Fruit fly (Drosophila melanogaster): Measurements from ENCODE around the gene ND-ASHI.

ND-ASHI gene

DNA sequence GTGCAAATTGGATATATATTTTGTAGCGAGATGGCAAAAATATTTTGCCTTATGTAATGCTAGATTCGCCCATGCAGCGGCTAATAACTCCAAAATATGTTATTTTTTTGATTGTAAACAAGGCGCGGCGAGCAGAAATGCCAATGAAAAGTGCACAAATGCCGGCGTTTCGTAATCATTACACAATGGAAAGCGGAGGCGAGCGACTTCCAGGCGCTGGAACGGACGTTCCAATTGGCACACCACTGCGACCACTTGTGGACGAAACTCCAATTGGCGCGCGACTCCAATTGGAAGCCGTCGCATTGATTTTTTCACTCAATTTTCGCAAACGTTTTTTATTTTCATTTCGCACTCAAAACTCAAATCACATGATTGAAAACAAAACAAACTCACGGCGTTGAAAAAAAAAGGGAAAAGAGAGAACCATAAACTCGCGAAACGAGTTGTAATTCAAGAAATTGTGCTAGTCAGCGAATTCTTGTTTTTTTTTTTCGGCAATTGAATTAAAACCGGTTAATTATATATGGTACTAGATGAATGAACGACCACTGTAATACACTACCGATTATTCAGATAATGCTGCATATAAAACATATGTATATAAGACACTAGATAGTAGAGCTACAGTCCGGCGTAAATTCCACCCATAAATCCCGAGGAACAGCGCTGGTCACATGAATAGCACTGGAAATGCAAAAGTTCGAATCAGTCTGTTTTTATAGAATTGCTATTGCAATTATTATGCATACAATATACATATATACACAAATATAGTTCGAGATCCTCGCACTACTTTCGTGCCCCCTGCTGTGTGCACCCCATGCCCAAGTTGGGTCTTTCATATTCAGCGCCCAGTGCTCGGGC lies at the start of gene ND-ASHI:
ND-ASHI (minus strand) TSS at position 484 of the 867 bp plus-strand sequence.
- peak; percentile 94 for TF ChIP-seq noc (tag; optimal IDR thresholded peaks at IDR 0.05)

DNA sequence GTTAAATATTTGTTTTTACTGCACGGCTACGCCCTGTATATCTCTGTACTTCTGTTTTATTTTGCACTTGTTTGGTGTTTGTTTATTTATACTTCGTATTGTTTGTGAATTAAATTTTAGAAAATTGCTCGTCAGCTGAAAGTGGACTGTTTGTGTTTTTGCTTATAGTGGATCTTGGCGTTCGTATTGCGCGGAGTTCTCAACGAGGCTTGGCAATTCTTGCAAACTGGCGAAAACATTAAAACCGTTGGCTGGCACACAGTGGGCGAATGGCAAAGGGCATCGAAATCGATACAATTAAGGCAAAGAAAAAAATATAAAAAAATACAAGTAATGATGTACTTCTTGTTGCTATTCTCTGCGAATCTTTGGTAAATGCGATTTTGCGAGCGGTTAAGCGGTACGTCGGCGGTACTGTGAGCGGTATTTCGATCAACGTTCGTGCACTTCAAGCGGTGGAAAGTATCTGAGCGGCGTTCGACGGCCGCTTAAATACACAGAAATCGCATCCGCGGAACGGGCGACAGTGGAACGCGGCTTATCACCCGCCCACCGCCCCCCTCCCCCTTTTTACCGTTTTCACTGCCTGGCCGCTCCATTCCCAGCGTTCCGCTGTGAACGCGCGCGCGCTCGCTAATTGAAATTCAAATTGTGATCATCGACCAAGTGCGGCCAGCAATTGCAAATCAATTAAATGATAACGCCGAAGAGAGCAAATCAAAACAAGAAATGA lies 48.0 kb upstream of the ND-ASHI start:
- TF ChIP-seq noc (tag; optimal IDR thresholded peaks at IDR 0.05), result no peak

DNA sequence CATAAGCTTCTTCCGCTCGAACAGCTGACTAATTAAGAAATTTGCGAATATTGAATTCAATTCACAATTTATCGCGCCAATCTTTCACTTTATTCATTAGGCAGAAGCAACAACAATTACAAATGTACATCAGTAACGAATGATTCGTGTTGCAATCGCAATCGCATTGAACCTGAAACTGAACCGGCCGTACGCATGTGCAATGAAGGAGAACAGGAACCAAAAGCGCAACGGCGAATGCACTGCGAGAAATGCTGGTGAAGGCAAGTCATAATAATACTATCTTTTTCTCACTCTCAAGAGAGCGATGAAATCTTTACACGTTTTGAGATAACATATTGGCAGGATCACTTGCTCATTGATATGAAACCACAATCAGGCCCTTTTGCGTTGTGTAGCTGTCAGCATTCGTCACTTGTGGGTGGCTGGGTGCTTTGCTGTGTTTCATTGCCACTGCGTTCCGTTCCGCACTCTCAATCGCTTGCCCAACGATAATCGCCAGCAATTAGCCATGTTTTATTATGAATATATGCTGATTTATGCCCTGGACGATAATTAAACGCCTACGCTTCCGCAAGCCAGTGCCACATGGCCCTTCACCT lies 46.1 kb upstream of the ND-ASHI start:
- TF ChIP-seq noc (tag; optimal IDR thresholded peaks at IDR 0.05), result no peak

DNA sequence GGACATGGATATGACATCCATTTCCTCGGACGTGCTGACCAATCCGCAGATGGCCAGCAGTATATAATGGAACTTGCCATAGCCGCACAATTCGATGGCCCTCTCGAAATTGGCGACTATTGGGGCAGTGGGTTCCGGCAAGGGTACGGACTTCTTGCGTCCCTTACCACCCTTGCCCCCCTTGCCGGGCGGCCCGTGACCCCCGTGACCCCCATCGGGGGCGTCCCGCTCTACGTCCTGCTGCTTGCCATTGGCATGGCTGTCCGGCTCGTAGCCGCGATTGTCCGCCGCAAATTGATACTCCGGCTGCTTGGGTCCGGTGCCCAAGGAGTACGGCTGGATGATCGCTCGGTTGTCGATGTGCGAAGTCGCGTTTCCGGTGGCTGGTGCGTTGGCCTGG lies 44.7 kb upstream of the ND-ASHI start:
- TF ChIP-seq noc (tag; optimal IDR thresholded peaks at IDR 0.05), result no peak

DNA sequence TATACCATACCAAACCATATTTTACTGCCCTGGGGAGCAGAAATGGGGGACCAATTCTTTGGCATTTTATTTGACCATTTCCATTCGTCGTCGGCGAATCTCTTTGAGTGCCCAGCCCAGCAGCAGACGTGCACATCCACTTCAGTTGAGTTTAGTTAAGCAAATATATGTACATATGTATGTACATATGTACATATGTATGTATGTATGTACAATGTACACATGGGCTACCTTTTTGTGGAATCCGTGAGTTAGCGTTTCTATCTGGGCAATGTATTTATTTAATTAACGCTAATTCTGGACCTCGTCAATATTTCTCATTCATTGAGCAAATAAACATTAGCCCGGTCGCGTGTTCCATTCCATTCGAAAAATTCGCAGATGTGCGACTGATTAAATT lies 41.0 kb upstream of the ND-ASHI start:
- TF ChIP-seq noc (tag; optimal IDR thresholded peaks at IDR 0.05), result no peak

DNA sequence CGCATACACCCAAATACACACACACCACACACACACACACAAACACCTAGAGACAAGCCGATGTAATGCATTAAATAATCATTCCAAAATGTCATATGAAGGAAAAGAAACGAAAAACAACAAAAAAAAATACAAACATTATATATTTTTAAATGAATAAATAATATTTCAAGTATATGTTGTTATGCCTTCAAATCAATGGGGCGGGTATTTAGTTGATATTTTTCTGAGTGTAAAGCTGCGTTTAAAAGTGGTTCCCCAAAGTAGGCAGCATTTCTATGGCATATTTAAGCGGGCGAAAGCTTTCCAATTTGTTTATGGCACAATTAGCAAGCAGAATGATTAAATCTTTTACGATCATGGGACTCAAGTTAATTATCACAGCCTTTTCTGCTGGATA lies 40.3 kb upstream of the ND-ASHI start:
- TF ChIP-seq noc (tag; optimal IDR thresholded peaks at IDR 0.05), result peak; percentile 39

DNA sequence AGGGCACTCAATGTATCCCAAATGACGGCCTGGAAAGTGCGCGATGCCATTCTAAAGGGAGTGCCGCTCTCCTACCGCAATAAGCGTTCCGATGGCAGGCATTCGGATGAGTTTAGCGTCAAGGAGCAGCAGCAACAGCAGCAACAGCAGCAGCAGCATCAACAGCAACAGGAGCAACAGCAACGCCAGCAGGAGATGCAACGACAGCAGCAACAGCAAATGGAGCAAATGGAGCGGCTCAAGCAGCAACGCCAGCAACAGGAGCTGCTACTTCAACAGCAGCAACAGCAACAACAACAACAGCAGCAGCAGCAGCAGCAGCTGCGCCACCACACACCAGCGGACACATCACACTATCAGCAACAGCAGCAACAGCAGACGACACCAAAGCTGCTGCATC lies 37.3 kb upstream of the ND-ASHI start:
- no peak for TF ChIP-seq noc (tag; optimal IDR thresholded peaks at IDR 0.05)

DNA sequence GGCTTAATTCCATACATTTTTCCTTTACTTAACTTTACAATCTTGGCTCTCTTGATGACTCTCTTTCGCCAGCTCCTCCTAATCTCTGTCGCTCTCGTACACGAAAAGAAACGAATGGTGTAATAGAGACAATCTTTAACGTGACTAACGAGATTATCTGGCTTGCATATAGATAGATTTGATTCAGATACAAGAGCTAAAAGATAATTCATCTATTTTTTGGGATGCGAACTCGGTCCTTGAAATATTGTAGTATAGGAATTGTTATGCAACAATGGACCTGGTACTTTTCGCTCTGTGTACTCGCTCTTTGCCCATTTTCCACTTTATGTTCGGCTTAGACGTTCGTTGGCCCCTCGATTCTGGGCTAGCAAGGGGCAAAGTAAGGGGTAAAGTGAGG lies 32.4 kb upstream of the ND-ASHI start:
- TF ChIP-seq noc (tag; optimal IDR thresholded peaks at IDR 0.05), result peak; percentile 58

DNA sequence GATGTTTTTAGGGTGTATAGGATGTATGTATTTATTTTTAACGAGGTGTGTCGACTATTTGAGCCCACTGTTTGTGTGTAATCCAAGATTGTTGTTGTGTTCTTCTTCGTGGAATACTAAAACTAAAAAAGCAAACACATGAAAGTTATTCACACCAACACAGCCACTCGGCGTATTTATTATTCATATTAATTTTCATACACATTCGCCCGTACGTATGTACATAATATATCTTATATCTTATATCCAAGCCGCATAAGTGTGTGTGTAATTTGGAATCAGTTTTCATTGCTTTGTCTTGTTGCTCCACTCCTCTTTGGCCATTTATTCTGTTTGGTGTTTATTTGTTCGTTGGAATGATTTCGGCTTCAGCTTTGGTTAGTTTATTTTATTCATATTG lies 31.7 kb upstream of the ND-ASHI start:
- TF ChIP-seq noc (tag; optimal IDR thresholded peaks at IDR 0.05), result no peak

DNA sequence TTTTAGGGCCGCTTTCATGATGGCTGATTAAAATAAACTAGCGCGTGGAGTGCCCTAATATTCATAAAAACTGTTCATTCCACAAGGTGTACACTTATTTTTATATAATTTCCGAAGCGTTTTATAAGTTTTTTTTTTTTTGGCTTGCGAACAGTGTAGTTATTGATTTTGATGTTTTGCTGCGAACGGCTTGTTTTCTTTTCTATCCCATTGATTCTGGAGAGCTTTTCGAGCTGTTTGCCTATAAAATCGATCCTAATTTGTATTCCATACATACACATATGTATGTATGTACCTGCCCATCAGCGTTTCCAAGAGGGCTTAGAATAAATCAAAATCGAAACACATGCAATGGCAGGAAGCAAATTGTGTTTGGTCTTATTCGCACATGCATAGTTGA lies 31.3 kb upstream of the ND-ASHI start:
- no peak for TF ChIP-seq noc (tag; optimal IDR thresholded peaks at IDR 0.05)

DNA sequence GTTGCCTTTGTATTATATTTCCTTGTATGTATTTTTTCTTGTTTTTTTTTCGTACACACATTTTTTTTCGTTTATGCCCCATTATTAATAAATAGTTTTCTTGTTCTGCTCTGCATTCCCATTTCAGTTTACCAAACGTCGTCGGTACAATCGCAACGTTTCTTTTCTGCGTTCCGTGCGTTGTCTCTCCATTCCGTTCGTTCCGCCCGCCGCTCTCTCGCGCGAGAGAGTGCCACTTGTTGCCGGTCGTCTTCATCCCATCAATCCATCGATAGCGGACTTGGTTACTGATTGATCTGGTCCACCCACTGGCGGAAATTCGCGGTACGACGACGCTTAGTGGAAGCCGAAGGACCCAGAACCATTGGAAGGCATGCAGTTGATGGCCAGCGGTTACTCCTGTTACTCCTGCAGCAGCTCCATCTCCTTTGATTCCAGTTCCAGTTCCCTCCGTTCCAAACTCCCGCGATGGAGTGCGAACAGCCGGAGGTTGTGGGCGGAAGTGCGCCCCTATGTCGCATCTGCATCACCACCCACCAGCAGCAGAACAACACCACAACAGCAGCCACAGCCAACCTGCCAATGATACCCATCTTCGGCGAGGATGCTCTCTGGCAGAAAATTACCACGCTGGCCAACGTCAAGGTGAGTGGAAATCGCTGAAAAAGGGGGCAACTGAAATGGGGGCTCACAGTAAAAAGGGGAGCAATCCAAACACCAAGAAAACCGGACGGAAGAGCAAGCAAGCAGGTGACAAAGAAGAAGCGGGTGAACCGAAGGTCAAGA lies 30.5 kb upstream of the ND-ASHI start:
- no peak for TF ChIP-seq noc (tag; optimal IDR thresholded peaks at IDR 0.05)

DNA sequence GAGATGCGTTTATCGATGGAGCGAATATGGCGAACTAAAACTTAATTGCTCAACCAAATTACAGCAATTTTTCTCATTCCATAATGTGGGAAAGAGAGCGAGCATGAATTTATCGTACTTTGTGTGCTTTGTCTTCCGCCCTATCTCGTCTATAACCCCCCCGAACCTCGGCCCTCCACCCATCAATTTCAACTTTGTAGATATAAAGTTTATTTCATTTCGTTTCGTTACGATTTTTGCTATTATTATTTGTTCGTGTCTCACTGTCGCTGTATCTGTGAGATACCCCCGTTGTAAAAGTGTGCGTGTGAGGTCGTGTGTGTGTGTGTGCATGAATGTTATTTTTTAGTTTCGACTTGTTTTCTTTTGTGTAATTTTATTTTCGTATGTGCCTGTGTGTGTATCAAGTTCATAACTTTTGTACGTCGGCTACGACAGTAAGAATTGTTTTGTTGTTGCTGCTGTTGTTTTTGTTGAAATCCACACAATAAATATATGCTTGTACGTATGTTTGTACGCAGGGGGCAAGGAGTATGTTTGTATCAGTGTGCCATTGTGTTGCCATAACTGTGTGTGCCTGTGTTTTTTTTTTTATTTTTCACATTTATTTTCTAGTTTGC lies 29.8 kb upstream of the ND-ASHI start:
- TF ChIP-seq noc (tag; optimal IDR thresholded peaks at IDR 0.05), result no peak

DNA sequence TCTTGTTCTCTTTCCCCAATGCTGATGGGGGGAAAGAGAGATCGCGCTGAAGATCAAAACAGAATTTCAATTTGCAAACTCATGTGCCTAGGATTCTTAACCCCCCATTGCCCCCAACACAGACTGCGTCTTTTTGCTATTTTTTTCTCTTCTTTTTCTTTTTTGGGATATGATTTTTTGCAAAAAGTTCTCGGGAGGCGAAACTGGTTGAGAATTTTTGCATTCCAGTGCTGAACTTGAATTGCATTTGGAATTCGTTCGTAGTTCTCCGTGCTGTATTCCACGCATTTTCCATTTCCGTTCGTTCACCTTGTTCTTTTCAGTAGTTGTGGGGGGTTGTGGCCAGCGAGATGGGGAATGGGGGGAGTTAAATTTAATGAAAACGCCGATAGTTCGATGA lies 29.2 kb upstream of the ND-ASHI start:
- no peak for TF ChIP-seq noc (tag; optimal IDR thresholded peaks at IDR 0.05)

DNA sequence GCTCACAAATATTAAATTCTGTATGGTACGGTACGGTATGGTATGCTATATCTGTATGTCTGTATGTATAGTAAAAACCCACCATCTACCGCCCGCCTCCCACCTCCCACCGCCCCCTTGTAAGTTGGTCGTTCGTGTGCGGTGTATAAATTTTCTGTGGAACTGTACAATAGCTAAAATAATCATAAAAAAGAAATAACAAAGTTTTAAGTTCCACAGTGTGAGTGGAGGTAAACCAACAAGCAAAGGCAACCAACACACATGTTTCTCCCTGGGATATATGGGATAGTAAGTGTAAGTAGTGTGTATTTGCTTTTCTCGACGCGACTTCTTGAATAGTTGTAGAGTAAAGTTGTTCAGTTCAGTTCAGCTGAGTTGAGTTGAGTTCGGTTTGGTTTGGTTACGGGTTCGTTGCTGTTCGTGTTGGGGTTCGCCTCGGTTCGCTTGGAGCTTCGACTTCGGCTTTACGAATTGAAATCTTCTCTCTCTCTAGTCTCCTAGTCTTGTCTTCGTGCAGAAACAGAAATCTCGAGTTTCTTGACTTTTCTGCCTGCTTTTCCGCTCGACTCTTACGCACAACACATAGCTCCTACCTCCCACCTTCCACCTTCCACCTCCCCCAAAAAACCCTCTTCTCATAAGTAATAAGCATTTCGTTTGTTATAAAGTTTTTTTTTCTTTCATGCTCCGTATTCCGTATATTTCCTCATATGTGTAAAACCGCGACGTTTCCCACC lies 27.8 kb upstream of the ND-ASHI start:
- TF ChIP-seq noc (tag; optimal IDR thresholded peaks at IDR 0.05), result peak; percentile 13

DNA sequence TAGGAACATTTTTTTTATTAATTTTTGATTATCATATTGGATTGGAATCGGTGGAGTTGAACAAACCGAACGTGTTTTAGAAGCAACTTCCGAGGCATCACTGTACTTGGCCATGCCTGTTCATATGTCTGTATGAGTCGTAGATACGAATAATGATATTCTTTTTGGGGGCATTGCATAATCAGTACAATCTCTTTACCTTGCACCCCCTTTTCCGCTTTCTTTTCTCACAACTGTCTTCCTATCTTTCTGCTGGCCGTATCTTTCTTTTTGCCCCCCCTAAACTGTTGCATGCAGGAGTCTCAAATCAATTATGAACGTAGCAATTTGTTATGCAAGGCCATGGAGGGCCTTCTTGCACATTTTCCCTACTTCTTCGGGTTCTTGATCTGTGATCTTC lies 27.0 kb upstream of the ND-ASHI start:
- TF ChIP-seq noc (tag; optimal IDR thresholded peaks at IDR 0.05), result no peak

Data from whole organism, larva.